Worm (Caenorhabditis elegans) whole organism, young adult: ENCODE measurements around the gene T12B3.2.

Source experiments
- B0019.2 ChIP-seq: fragments of 200-800 bp; sonication (Bioruptor generic); conservative IDR thresholded peaks from 2 replicates; pipeline ENCODE4 v1.3.6; 2022; ENCODE audit warnings: missing genetic modification reagents, missing genetic modification characterization, missing compliant biosample characterization
- B0336.3 ChIP-seq: fragments of 200-800 bp; sonication (Bioruptor generic); IDR thresholded peaks from 2 replicates; pipeline ENCODE4 v1.3.6; 2022; ENCODE audit warnings: missing genetic modification characterization, missing compliant biosample characterization
- D2030.7 ChIP-seq: fragments of 200-800 bp; sonication (Bioruptor generic); IDR thresholded peaks from 2 replicates; pipeline ENCODE4 v1.3.6; 2022; ENCODE audit warnings: missing genetic modification reagents, missing genetic modification characterization, missing compliant biosample characterization
- F10E7.11 ChIP-seq: sonication (generic microtip); optimal IDR thresholded peaks from 2 replicates; lab custom pipeline; 2017; ENCODE audit warnings: mild to moderate bottlenecking, missing genetic modification characterization, moderate library complexity, missing compliant biosample characterization
- F23B12.7 ChIP-seq: sonication (generic microtip); optimal IDR thresholded peaks from 2 replicates; lab custom pipeline; 2017; ENCODE audit warnings: missing genetic modification characterization, mild to moderate bottlenecking, missing compliant biosample characterization, antibody characterized with exemption, moderate library complexity; ENCODE audit not compliant: insufficient read depth
- F33H1.4 ChIP-seq: fragments of 200-800 bp; sonication (Bioruptor generic); IDR thresholded peaks from 2 replicates; pipeline ENCODE4 v1.3.6; 2022; ENCODE audit warnings: missing genetic modification reagents, missing genetic modification characterization, missing compliant biosample characterization
- F37B4.10 ChIP-seq: fragments of 200-800 bp; sonication (Bioruptor generic); IDR thresholded peaks from 2 replicates; pipeline ENCODE4 v1.3.6; 2022; ENCODE audit warnings: missing genetic modification characterization, missing compliant biosample characterization
- F39B2.1 ChIP-seq: fragments of 200-800 bp; sonication (Bioruptor generic); IDR thresholded peaks from 2 replicates; pipeline ENCODE4 v1.3.6; 2022; ENCODE audit warnings: missing genetic modification reagents, missing genetic modification characterization, missing compliant biosample characterization
- F52B5.7 ChIP-seq: sonication (generic microtip); optimal IDR thresholded peaks from 2 replicates; lab custom pipeline; 2016; ENCODE audit warnings: mild to moderate bottlenecking, missing genetic modification characterization, missing compliant biosample characterization
- T26A5.8 ChIP-seq: sonication (generic microtip); optimal IDR thresholded peaks from 2 replicates; lab custom pipeline; 2016; ENCODE audit warnings: missing genetic modification characterization, missing compliant biosample characterization
- Y56A3A.18 ChIP-seq: fragments of 200-800 bp; sonication (Bioruptor generic); IDR thresholded peaks from 2 replicates; pipeline ENCODE4 v1.3.6; 2022; ENCODE audit warnings: missing genetic modification reagents, missing genetic modification characterization, missing compliant biosample characterization
- ZK185.1 ChIP-seq: sonication (generic microtip); optimal IDR thresholded peaks from 2 replicates; lab custom pipeline; 2016; ENCODE audit warnings: mild to moderate bottlenecking, missing genetic modification characterization, missing compliant biosample characterization; ENCODE audit not compliant: poor library complexity, severe bottlenecking
- akir-1 ChIP-seq: fragments of 200-800 bp; sonication (Bioruptor generic); optimal IDR thresholded peaks from 2 replicates; lab custom pipeline; 2018; ENCODE audit warnings: mild to moderate bottlenecking, missing genetic modification characterization, moderate library complexity, missing compliant biosample characterization
- aptf-3 ChIP-seq: fragments of 200-800 bp; sonication (Bioruptor generic); IDR thresholded peaks from 2 replicates; pipeline ENCODE4 v1.3.6; 2022; ENCODE audit warnings: missing genetic modification characterization, missing compliant biosample characterization
- bed-2 ChIP-seq: fragments of 200-800 bp; sonication (Bioruptor generic); IDR thresholded peaks from 2 replicates; pipeline ENCODE4 v1.3.6; 2022; ENCODE audit warnings: missing genetic modification reagents, missing genetic modification characterization, missing compliant biosample characterization
- ccch-3 ChIP-seq: fragments of 200-800 bp; sonication (Bioruptor generic); optimal IDR thresholded peaks from 2 replicates; lab custom pipeline; 2018; ENCODE audit warnings: mild to moderate bottlenecking, missing genetic modification characterization, missing compliant biosample characterization
- cebp-1 ChIP-seq, 2 experiments: fragments of 200-800 bp in 1 of 2; sonication (Bioruptor generic) in 1 of 2; sonication (generic microtip) in 1 of 2; IDR thresholded peaks in 1 of 2; optimal IDR thresholded peaks in 1 of 2; 2 replicates each; pipeline versions ENCODE4 v1.3.6 to Lab custom; 2017 to 2022; ENCODE audit warnings: missing compliant biosample characterization in 2 of 2, missing genetic modification characterization in 2 of 2, mild to moderate bottlenecking in 1 of 2, missing genetic modification reagents in 1 of 2, moderate library complexity in 1 of 2
- ceh-27 ChIP-seq: fragments of 200-800 bp; sonication (Bioruptor generic); optimal IDR thresholded peaks from 2 replicates; lab custom pipeline; 2018; ENCODE audit warnings: mild to moderate bottlenecking, missing genetic modification characterization, moderate library complexity, missing compliant biosample characterization
- ceh-40 ChIP-seq: fragments of 200-800 bp; sonication (Bioruptor generic); IDR thresholded peaks from 2 replicates; pipeline ENCODE4 v1.3.6; 2022; ENCODE audit warnings: missing genetic modification characterization, missing compliant biosample characterization
- efl-1 ChIP-seq: fragments of 150-350 bp; optimal IDR thresholded peaks from 2 replicates; lab custom pipeline; 2014; ENCODE audit warnings: missing biosample characterization, missing genetic modification reagents, missing genetic modification characterization
- egl-44 ChIP-seq: fragments of 200-800 bp; sonication (Bioruptor generic); IDR thresholded peaks from 2 replicates; pipeline ENCODE4 v1.3.6; 2022; ENCODE audit warnings: missing genetic modification reagents, missing genetic modification characterization, missing compliant biosample characterization
- fkh-3 ChIP-seq: sonication (generic microtip); optimal IDR thresholded peaks from 2 replicates; lab custom pipeline; 2016; ENCODE audit warnings: mild to moderate bottlenecking, missing genetic modification characterization, missing compliant biosample characterization
- gei-17 ChIP-seq: fragments of 200-800 bp; sonication (Bioruptor generic); optimal IDR thresholded peaks from 2 replicates; lab custom pipeline; 2018; ENCODE audit warnings: mild to moderate bottlenecking, missing genetic modification characterization, missing compliant biosample characterization
- him-1 ChIP-seq: sonication (generic microtip); optimal IDR thresholded peaks from 2 replicates; lab custom pipeline; 2016; ENCODE audit warnings: missing genotype, missing genetic modification reagents, missing genetic modification characterization, missing compliant biosample characterization
- lin-26 ChIP-seq: fragments of 200-800 bp; sonication (Bioruptor generic); IDR thresholded peaks from 2 replicates; pipeline ENCODE4 v1.3.6; 2022; ENCODE audit warnings: missing genetic modification reagents, missing genetic modification characterization, missing compliant biosample characterization
- lir-1 ChIP-seq: fragments of 200-800 bp; sonication (Bioruptor generic); conservative IDR thresholded peaks from 2 replicates; pipeline ENCODE4 v1.3.6; 2022; ENCODE audit warnings: missing genetic modification reagents, missing genetic modification characterization, missing compliant biosample characterization
- lsl-1 ChIP-seq: fragments of 200-800 bp; sonication (Bioruptor generic); optimal IDR thresholded peaks from 2 replicates; lab custom pipeline; 2018; ENCODE audit warnings: mild to moderate bottlenecking, missing genetic modification characterization, moderate library complexity, missing compliant biosample characterization
- lsy-27 ChIP-seq: sonication (generic microtip); optimal IDR thresholded peaks from 2 replicates; lab custom pipeline; 2017; ENCODE audit warnings: missing genetic modification characterization, mild to moderate bottlenecking, missing compliant biosample characterization, antibody characterized with exemption, missing genotype, borderline replicate concordance; ENCODE audit not compliant: insufficient read depth
- madf-8 ChIP-seq: fragments of 200-800 bp; sonication (Bioruptor generic); conservative IDR thresholded peaks from 2 replicates; pipeline ENCODE4 v1.3.6; 2022; ENCODE audit warnings: missing genetic modification reagents, missing genetic modification characterization, missing compliant biosample characterization
- mcd-1 ChIP-seq: fragments of 200-800 bp; sonication (Bioruptor generic); IDR thresholded peaks from 2 replicates; pipeline ENCODE4 v1.3.6; 2022; ENCODE audit warnings: missing genetic modification reagents, missing genetic modification characterization, missing compliant biosample characterization
- nfya-2 ChIP-seq: fragments of 200-800 bp; sonication (Bioruptor generic); IDR thresholded peaks from 2 replicates; pipeline ENCODE4 v1.3.6; 2022; ENCODE audit warnings: missing genetic modification reagents, missing genetic modification characterization, missing compliant biosample characterization
- nhr-120 ChIP-seq: fragments of 200-800 bp; sonication (Bioruptor generic); IDR thresholded peaks from 2 replicates; pipeline ENCODE4 v1.3.6; 2022; ENCODE audit warnings: missing genetic modification characterization, missing compliant biosample characterization
- nhr-179 ChIP-seq: sonication (generic microtip); optimal IDR thresholded peaks from 2 replicates; lab custom pipeline; 2016; ENCODE audit warnings: mild to moderate bottlenecking, missing genetic modification characterization, missing compliant biosample characterization
- nhr-27 ChIP-seq: fragments of 200-800 bp; sonication (Bioruptor generic); optimal IDR thresholded peaks from 2 replicates; lab custom pipeline; 2018; ENCODE audit warnings: mild to moderate bottlenecking, missing genetic modification characterization, moderate library complexity, missing compliant biosample characterization
- nhr-80 ChIP-seq: sonication (generic microtip); optimal IDR thresholded peaks from 2 replicates; lab custom pipeline; 2016; ENCODE audit warnings: missing genetic modification characterization, missing compliant biosample characterization
- pbrm-1 ChIP-seq: fragments of 200-800 bp; sonication (Bioruptor generic); IDR thresholded peaks from 2 replicates; pipeline ENCODE4 v1.3.6; 2022; ENCODE audit warnings: missing genetic modification reagents, missing genetic modification characterization, missing compliant biosample characterization
- rcor-1 ChIP-seq: fragments of 200-800 bp; sonication (Bioruptor generic); IDR thresholded peaks from 2 replicates; pipeline ENCODE4 v1.3.6; 2022; ENCODE audit warnings: missing genetic modification reagents, missing genetic modification characterization, missing compliant biosample characterization
- snpc-1.1 ChIP-seq: sonication (generic microtip); optimal IDR thresholded peaks from 2 replicates; lab custom pipeline; 2017; ENCODE audit warnings: missing genetic modification characterization, mild to moderate bottlenecking, missing compliant biosample characterization, antibody characterized with exemption, moderate library complexity, missing genotype, missing genetic modification reagents; ENCODE audit not compliant: insufficient read depth
- somi-1 ChIP-seq: fragments of 200-800 bp; sonication (Bioruptor generic); optimal IDR thresholded peaks from 2 replicates; lab custom pipeline; 2018; ENCODE audit warnings: mild to moderate bottlenecking, missing genetic modification characterization, missing compliant biosample characterization
- sptf-2 ChIP-seq: fragments of 200-800 bp; sonication (Bioruptor generic); optimal IDR thresholded peaks from 2 replicates; lab custom pipeline; 2018; ENCODE audit warnings: mild to moderate bottlenecking, missing genetic modification characterization, missing compliant biosample characterization
- tbx-9 ChIP-seq: sonication (generic microtip); optimal IDR thresholded peaks from 2 replicates; lab custom pipeline; 2016; ENCODE audit warnings: borderline replicate concordance, missing genetic modification characterization, inconsistent platforms, missing compliant biosample characterization
- tlf-1 ChIP-seq: fragments of 200-800 bp; sonication (Bioruptor generic); optimal IDR thresholded peaks from 2 replicates; lab custom pipeline; 2018; ENCODE audit warnings: mild to moderate bottlenecking, missing genetic modification characterization, missing compliant biosample characterization
- unc-62 ChIP-seq: fragments of 150-350 bp; optimal IDR thresholded peaks from 2 replicates; lab custom pipeline; 2014; ENCODE audit warnings: missing biosample characterization, missing genetic modification reagents, missing genetic modification characterization
- zfh-2 ChIP-seq: fragments of 200-800 bp; sonication (Bioruptor generic); conservative IDR thresholded peaks from 2 replicates; pipeline ENCODE4 v1.3.6; 2022; ENCODE audit warnings: missing genetic modification reagents, missing genetic modification characterization, missing compliant biosample characterization
- ztf-18 ChIP-seq: sonication (generic microtip); optimal IDR thresholded peaks from 2 replicates; lab custom pipeline; 2016; ENCODE audit warnings: missing genotype, mild to moderate bottlenecking, missing genetic modification characterization, missing compliant biosample characterization
- ztf-22 ChIP-seq: fragments of 200-800 bp; sonication (Bioruptor generic); optimal IDR thresholded peaks from 2 replicates; lab custom pipeline; 2018; ENCODE audit warnings: mild to moderate bottlenecking, missing genetic modification characterization, moderate library complexity, missing compliant biosample characterization
- ztf-25 ChIP-seq: fragments of 200-800 bp; sonication (Bioruptor generic); IDR thresholded peaks from 2 replicates; pipeline ENCODE4 v1.3.6; 2022; ENCODE audit warnings: missing genetic modification reagents, missing genetic modification characterization, missing compliant biosample characterization
- ztf-26 ChIP-seq: sonication (generic microtip); optimal IDR thresholded peaks from 2 replicates; lab custom pipeline; 2017; ENCODE audit warnings: missing genetic modification characterization, missing compliant biosample characterization
- ztf-28 ChIP-seq: fragments of 200-800 bp; sonication (Bioruptor generic); IDR thresholded peaks from 2 replicates; pipeline ENCODE4 v1.3.6; 2022; ENCODE audit warnings: missing genetic modification reagents, missing genetic modification characterization, missing compliant biosample characterization

T12B3.2 gene

DNA sequence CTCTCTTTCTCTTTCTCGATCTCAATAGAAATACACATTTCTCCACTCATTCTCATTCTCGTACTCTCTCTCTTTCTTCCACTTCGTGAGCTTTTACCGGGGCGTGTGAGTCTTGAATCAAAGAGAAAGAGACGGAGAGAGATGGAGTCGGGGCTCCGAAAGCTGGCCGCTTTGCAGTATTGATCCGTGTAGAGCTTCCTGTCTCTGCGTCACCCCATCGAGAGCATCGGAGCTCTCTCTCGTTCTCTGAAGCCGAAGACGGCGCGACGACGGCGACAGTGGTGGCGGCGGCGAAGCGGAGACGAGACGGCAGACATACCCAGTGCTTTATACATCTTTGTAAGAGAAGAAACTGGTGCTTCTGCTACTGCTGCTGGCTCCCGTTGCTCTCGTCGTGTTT is 25.5 kb downstream of the T12B3.2 start (continued):
- TF ChIP-seq madf-8 (GFP tag; lab: Robert Waterston, UW) (no peak), ZK185.1 (tag; lab: Kevin White, UChicago) (no peak), unc-62 (GFP tag; lab: Kevin White, UChicago) (no peak), ztf-25 (GFP tag; lab: Robert Waterston, UW) (no peak), T26A5.8 (no peak), F52B5.7 (tag; lab: Kevin White, UChicago) (peak; percentile 26), nfya-2 (no peak), ccch-3 (GFP tag; lab: Kevin White, UChicago) (no peak), lsl-1 (GFP tag; lab: Kevin White, UChicago) (no peak), bed-2 (GFP tag; lab: Robert Waterston, UW) (no peak), F10E7.11 (tag; lab: Kevin White, UChicago) (no peak), nhr-27 (tag; lab: Kevin White, UChicago) (no peak), D2030.7 (GFP tag; lab: Robert Waterston, UW) (no peak), aptf-3 (GFP tag; lab: Robert Waterston, UW) (no peak), egl-44 (GFP tag; lab: Robert Waterston, UW) (no peak), gei-17 (GFP tag; lab: Kevin White, UChicago) (no peak), pbrm-1 (0 out of 2 replicates have a peak, but pooled peaks have one; percentile 24), zfh-2 (GFP tag; lab: Robert Waterston, UW) (peak; percentile 98), ztf-18 (tag; lab: Kevin White, UChicago) (no peak), lsy-27 (tag; lab: Kevin White, UChicago) (no peak), fkh-3 (tag; lab: Kevin White, UChicago) (no peak), F33H1.4 (0 out of 2 replicates have a peak, but pooled peaks have one; percentile 20), nhr-179 (tag; lab: Kevin White, UChicago) (no peak), lir-1 (GFP tag; lab: Robert Waterston, UW) (no peak), tbx-9 (tag; lab: Kevin White, UChicago) (no peak), B0019.2 (GFP tag; lab: Robert Waterston, UW) (no peak), ztf-28 (GFP tag; lab: Robert Waterston, UW) (no peak), ceh-27 (peak; percentile 58), ceh-40 (no peak), efl-1 (no peak), somi-1 (GFP tag; lab: Kevin White, UChicago) (no peak), tlf-1 (GFP tag; lab: Kevin White, UChicago) (no peak), F39B2.1 (GFP tag; lab: Robert Waterston, UW) (no peak), cebp-1 (GFP tag; IDR thresholded peaks at IDR 0.05; lab: Robert Waterston, UW) (no peak), cebp-1 (tag; optimal IDR thresholded peaks at IDR 0.05; lab: Kevin White, UChicago) (no peak), lin-26 (GFP tag; lab: Robert Waterston, UW) (no peak), ztf-26 (tag; lab: Kevin White, UChicago) (no peak), nhr-80 (tag; lab: Kevin White, UChicago) (no peak), nhr-120 (GFP tag; lab: Robert Waterston, UW) (no peak), ztf-22 (no peak), mcd-1 (GFP tag; lab: Robert Waterston, UW) (peak; percentile 56; the same call in 1 of the 2 replicates), rcor-1 (peak; percentile 73), F23B12.7 (no peak), sptf-2 (no peak), Y56A3A.18 (GFP tag; lab: Robert Waterston, UW) (no peak), F37B4.10 (0 out of 2 replicates have a peak, but pooled peaks have one; percentile 34), akir-1 (GFP tag; lab: Kevin White, UChicago) (no peak), B0336.3 (GFP tag; lab: Robert Waterston, UW) (no peak), snpc-1.1 (tag; lab: Kevin White, UChicago) (no peak), him-1 (tag; lab: Kevin White, UChicago) (no peak)
